Fruit fly (Drosophila melanogaster): ENCODE data around the gene Nagk.
A peak's percentile ranks its signal among the peaks of the same experiment; 100 is the strongest.

Nagk gene

dm6 chr3R:15342926-15343685 lies at the start of gene Nagk:
Gene Nagk (minus strand): TSS chr3R:15343256.
- TF ChIP-seq topi (GFP tag; optimal IDR thresholded peaks at IDR 0.05) (peak; percentile 82), CG11294 (GFP tag; IDR thresholded peaks at IDR 0.05) (no peak; the same call in 1 of the 2 replicates), fd59A (GFP tag; optimal IDR thresholded peaks at IDR 0.05) (peak; percentile 55), CG34406 (GFP tag; optimal IDR thresholded peaks at IDR 0.05) (peak; percentile 64), dsx (GFP tag; optimal IDR thresholded peaks at IDR 0.05; ENCODE audit: poor library complexity, severe bottlenecking) (peak; percentile 4), Sox15 (GFP tag; optimal IDR thresholded peaks at IDR 0.05) (peak; percentile 40), CG11762 (GFP tag; optimal IDR thresholded peaks at IDR 0.05; ENCODE audit: insufficient read depth) (peak; percentile 46), eg (GFP tag; IDR thresholded peaks at IDR 0.05) (peak; percentile 24; the same call in 2 of the 3 replicates), pdm3 (GFP tag; optimal IDR thresholded peaks at IDR 0.05) (no peak), CG6854 (GFP tag; optimal IDR thresholded peaks at IDR 0.05) (peak; percentile 32), lz (GFP tag; optimal IDR thresholded peaks at IDR 0.05) (peak; percentile 81), CG1621 (tag; optimal IDR thresholded peaks at IDR 0.05) (no peak), CG15336 (GFP tag; IDR thresholded peaks at IDR 0.05) (no peak; the same call in 1 of the 2 replicates), spab (GFP tag; optimal IDR thresholded peaks at IDR 0.05) (no peak), OdsH (GFP tag; optimal IDR thresholded peaks at IDR 0.05) (peak; percentile 69), CG11902 (GFP tag; optimal IDR thresholded peaks at IDR 0.05) (peak; percentile 39), Smox (GFP tag; optimal IDR thresholded peaks at IDR 0.05) (no peak), net (GFP tag; optimal IDR thresholded peaks at IDR 0.05) (peak; percentile 68), CG6163 (GFP tag; IDR thresholded peaks at IDR 0.05) (peak; percentile 22; the same call in 1 of the 3 replicates), CG8319 (GFP tag; optimal IDR thresholded peaks at IDR 0.05) (peak; percentile 34), CG7368 (GFP tag; optimal IDR thresholded peaks at IDR 0.05) (peak; percentile 50), Hr38 (GFP tag; optimal IDR thresholded peaks at IDR 0.05) (no peak), salr (GFP tag; optimal IDR thresholded peaks at IDR 0.05) (no peak), CG16779 (tag; optimal IDR thresholded peaks at IDR 0.05) (no peak), Gug (GFP tag; IDR thresholded peaks at IDR 0.05) (no peak), Hr4 (GFP tag; optimal IDR thresholded peaks at IDR 0.05) (no peak), Lpt (GFP tag; optimal IDR thresholded peaks at IDR 0.05) (peak; percentile 29), Hr39 (GFP tag; optimal IDR thresholded peaks at IDR 0.05) (peak; percentile 58), vri (GFP tag; optimal IDR thresholded peaks at IDR 0.05) (no peak), Sox14 (GFP tag; optimal IDR thresholded peaks at IDR 0.05) (peak; percentile 83), CG6808 (GFP tag; optimal IDR thresholded peaks at IDR 0.05) (no peak), Ets21C (GFP tag; optimal IDR thresholded peaks at IDR 0.05) (peak; percentile 55), ss (GFP tag; optimal IDR thresholded peaks at IDR 0.05) (no peak), CG4318 (GFP tag; optimal IDR thresholded peaks at IDR 0.05) (no peak), CG9139 (GFP tag; optimal IDR thresholded peaks at IDR 0.05) (no peak), CG10631 (GFP tag; optimal IDR thresholded peaks at IDR 0.05) (no peak), Eip78C (GFP tag) (peak; percentile 95), Eip75B (GFP tag; optimal IDR thresholded peaks at IDR 0.05) (peak; percentile 72), acj6 (GFP tag; optimal IDR thresholded peaks at IDR 0.05) (peak; percentile 75), cyc (GFP tag; optimal IDR thresholded peaks at IDR 0.05) (peak; percentile 67), achi (GFP tag; optimal IDR thresholded peaks at IDR 0.05) (peak; percentile 67), esn (GFP tag; optimal IDR thresholded peaks at IDR 0.05) (peak; percentile 89), CG8119 (GFP tag; IDR thresholded peaks at IDR 0.05) (no peak), CG8632 (GFP tag; optimal IDR thresholded peaks at IDR 0.05) (peak; percentile 67), CG32006 (GFP tag; optimal IDR thresholded peaks at IDR 0.05) (peak; percentile 87), Ets96B (tag; optimal IDR thresholded peaks at IDR 0.05) (peak; percentile 25), fkh (GFP tag; optimal IDR thresholded peaks at IDR 0.05) (peak; percentile 79), CG3919 (GFP tag; optimal IDR thresholded peaks at IDR 0.05) (peak; percentile 76), CG6792 (GFP tag; optimal IDR thresholded peaks at IDR 0.05) (peak; percentile 63), CG3032 (tag; optimal IDR thresholded peaks at IDR 0.05) (peak; percentile 28), CG6276 (GFP tag; optimal IDR thresholded peaks at IDR 0.05) (no peak)
